Worm (Caenorhabditis elegans) whole organism, late embryonic: ENCODE measurements around the gene F01D5.5.

Experiments
- ceh-18 ChIP-seq: sonication (generic microtip); optimal IDR thresholded peaks from 2 replicates; lab custom pipeline; 2016; ENCODE audit warnings: missing genetic modification characterization, missing compliant biosample characterization
- ets-4 ChIP-seq: sonication (generic microtip); optimal IDR thresholded peaks from 2 replicates; lab custom pipeline; 2016; ENCODE audit warnings: missing genetic modification characterization, missing compliant biosample characterization
- fax-1 ChIP-seq: sonication (generic microtip); optimal IDR thresholded peaks from 2 replicates; lab custom pipeline; 2016; ENCODE audit warnings: missing genotype, missing genetic modification characterization, missing compliant biosample characterization
- hlh-15 ChIP-seq: sonication (generic microtip); optimal IDR thresholded peaks from 2 replicates; lab custom pipeline; 2016; ENCODE audit warnings: missing genetic modification characterization, missing compliant biosample characterization
- pha-4 ChIP-seq: fragments of 150-350 bp; optimal IDR thresholded peaks from 2 replicates; lab custom pipeline; 2018; ENCODE audit warnings: missing biosample characterization, missing genetic modification reagents, missing genetic modification characterization
- pqm-1 ChIP-seq: sonication (generic microtip); optimal IDR thresholded peaks from 2 replicates; lab custom pipeline; 2016; ENCODE audit warnings: missing genetic modification characterization, missing compliant biosample characterization

DNA sequence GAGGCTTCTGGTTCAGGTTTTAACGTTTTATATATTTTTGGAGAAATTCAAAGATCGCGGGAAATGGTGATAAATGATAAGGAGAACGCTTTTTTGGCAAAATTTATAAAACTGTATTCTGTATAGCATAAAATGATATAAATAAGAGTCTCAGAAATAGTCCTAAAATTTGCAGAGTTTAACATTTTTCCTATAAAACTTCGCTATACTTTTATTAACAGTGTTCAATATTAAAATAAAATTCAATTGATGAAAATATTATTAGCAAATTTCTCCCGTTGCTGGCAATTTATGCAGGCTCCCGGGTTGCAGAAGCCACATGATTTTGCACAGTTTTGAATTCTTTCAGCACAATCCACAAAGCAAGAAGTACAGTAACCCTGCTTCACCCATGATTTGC is 3.1 kb downstream of the F01D5.5 start, which contains the start of gene F01D5.2:
- TF ChIP-seq fax-1 (tag; lab: Kevin White, UChicago) (no peak), ets-4 (tag; lab: Kevin White, UChicago) (no peak), ceh-18 (tag; lab: Kevin White, UChicago) (no peak), pqm-1 (no peak), pha-4 (tag; lab: Kevin White, UChicago) (no peak), hlh-15 (tag; lab: Kevin White, UChicago) (no peak)
